Worm (Caenorhabditis elegans): Measurements from ENCODE around the gene shk-1.

DNA sequence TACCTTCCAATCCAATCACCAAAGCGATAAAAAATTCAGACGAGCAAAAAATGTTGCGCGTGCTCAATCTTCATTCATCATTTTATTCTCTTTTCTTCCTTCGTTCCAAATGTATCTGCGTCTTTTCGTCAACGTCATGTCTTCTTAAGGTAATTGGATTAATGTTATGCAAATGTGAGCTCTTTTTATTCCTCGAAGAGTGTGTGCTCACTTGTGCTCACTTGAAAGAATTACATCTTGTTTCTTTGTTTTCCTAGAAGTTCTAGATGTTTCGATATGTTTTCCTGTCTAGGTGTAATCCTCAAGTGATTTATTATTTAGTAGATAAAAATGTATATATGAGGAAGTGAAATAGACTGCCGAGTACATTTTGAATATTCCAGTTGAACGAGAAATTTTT lies 2.6 kb upstream of the shk-1 start:
- TF ChIP-seq him-1 (tag; optimal IDR thresholded peaks at IDR 0.05) (no peak), W03F9.2 (tag; optimal IDR thresholded peaks at IDR 0.05) (no peak), dao-5 (tag; optimal IDR thresholded peaks at IDR 0.05) (no peak)
